Worm (Caenorhabditis elegans): ENCODE measurements around the gene Y22F5A.11.

DNA sequence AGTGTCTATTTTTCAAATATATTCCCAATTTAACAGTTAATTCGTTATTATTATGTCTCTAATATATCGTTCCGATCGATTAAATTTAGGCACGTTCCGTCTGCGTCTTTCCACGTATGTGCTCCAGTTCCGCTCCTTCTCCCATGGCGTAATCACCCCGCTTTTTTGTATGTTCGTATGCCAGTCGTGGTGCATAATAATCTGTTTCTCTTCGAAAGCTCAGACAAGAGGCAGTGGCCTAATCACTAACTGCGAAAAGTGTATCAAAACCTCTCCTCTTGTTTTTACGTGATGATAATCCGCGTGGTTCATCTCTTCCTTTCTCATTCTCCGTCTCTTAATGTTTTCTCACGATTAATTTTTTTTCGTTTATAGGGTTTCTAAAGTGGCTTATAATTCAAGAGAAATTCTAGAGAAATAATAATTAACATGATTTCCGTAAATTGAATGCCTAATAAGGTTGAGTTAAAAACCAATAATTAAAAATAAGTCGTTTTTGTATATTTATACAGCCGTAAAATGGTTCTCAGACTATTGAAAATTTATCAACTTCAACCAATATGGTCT lies 27.7 kb downstream of the Y22F5A.11 start:
- TF ChIP-seq hmg-4 (GFP tag; optimal IDR thresholded peaks at IDR 0.05) (no peak), B0310.2 (tag; optimal IDR thresholded peaks at IDR 0.05) (no peak), ama-1 (optimal IDR thresholded peaks at IDR 0.05) (no peak), tbx-11 (GFP tag; IDR thresholded peaks at IDR 0.05) (no peak), flt-1 (GFP tag; IDR thresholded peaks at IDR 0.05) (no peak), ceh-36 (tag; optimal IDR thresholded peaks at IDR 0.05) (no peak), sea-1 (GFP tag; conservative IDR thresholded peaks at IDR 0.05) (no peak), F13C5.2 (tag; optimal IDR thresholded peaks at IDR 0.05) (no peak), pes-1 (GFP tag; IDR thresholded peaks at IDR 0.05) (no peak), hnd-1 (tag; optimal IDR thresholded peaks at IDR 0.05) (no peak), tra-4 (tag; optimal IDR thresholded peaks at IDR 0.05) (no peak), ets-7 (tag; optimal IDR thresholded peaks at IDR 0.05) (no peak)
